Worm (Caenorhabditis elegans) whole organism, midembryonic: ENCODE data around the gene snr-4.

Experiments used
- T22C8.4 ChIP-seq: fragments of 200-800 bp; sonication (Bioruptor generic); IDR thresholded peaks from 2 replicates; pipeline ENCODE4 v1.3.6; 2022; ENCODE audit warnings: missing genetic modification characterization, missing compliant biosample characterization
- cog-1 ChIP-seq: sonication (generic microtip); optimal IDR thresholded peaks from 2 replicates; lab custom pipeline; 2016; ENCODE audit warnings: missing genetic modification characterization, missing compliant biosample characterization
- flt-1 ChIP-seq: fragments of 200-800 bp; sonication (Bioruptor generic); IDR thresholded peaks from 2 replicates; pipeline ENCODE4 v1.3.6; 2022; ENCODE audit warnings: missing genetic modification characterization, missing compliant biosample characterization
- klf-2 ChIP-seq: fragments of 200-800 bp; sonication (Bioruptor generic); conservative IDR thresholded peaks from 2 replicates; pipeline ENCODE4 v1.3.6; 2022; ENCODE audit warnings: missing genetic modification reagents, missing genetic modification characterization, missing compliant biosample characterization
- med-1 ChIP-seq: sonication (generic microtip); optimal IDR thresholded peaks from 2 replicates; lab custom pipeline; 2017; ENCODE audit warnings: missing genetic modification characterization, mild to moderate bottlenecking, missing compliant biosample characterization, antibody characterized with exemption, missing genetic modification reagents; ENCODE audit not compliant: insufficient read depth
- ref-1 ChIP-seq: fragments of 200-800 bp; sonication (Bioruptor generic); conservative IDR thresholded peaks from 2 replicates; pipeline ENCODE4 v1.3.6; 2022; ENCODE audit warnings: missing genetic modification reagents, missing genetic modification characterization, missing compliant biosample characterization
- tab-1 ChIP-seq: fragments of 200-800 bp; sonication (Bioruptor generic); IDR thresholded peaks from 2 replicates; pipeline ENCODE4 v1.3.6; 2022; ENCODE audit warnings: missing genetic modification characterization, missing compliant biosample characterization
- ztf-23 ChIP-seq: fragments of 200-800 bp; sonication (Bioruptor generic); IDR thresholded peaks from 2 replicates; pipeline ENCODE4 v1.3.6; 2022; ENCODE audit warnings: missing genetic modification reagents, missing genetic modification characterization, missing compliant biosample characterization
- ztf-29 ChIP-seq: fragments of 200-800 bp; sonication (Bioruptor generic); IDR thresholded peaks from 2 replicates; pipeline ENCODE4 v1.3.6; 2022; ENCODE audit warnings: missing genetic modification reagents, missing genetic modification characterization, missing compliant biosample characterization

Gene snr-4

DNA sequence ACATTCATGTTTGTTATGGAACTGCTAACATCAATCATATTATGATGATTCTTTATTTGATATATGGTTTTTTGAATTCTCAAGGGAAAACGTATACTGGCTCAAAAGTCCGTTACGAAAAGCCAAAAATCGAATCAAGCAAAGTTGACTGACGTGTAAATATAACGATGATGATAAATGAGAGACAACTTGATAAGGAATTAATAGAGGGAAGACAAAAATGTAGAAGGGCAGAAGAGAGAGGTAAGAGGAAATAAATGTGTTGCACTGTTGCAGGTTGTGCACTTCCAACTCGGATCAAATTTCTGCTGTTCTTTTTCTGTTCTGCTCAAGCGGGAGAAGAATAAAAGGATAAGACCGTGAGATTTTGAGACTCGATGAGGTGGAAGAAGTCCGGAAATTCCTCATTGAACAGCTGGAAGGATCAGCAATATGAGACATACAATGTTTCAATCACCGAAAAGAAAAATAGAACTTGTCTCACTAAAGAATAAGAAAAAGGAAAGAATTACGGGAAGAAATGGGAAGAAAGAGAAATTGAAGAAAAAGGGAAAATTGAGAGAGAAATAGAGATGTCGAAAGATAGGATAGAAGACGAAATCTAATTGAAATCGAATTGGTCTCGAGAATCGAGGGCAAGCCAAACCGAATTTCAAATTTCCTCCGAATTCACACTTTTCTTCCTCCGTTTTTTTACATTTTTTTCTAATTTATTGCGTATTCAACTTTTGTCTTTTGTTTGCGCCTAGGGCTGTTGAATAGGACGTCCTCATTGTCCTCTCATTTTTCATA, 6.8 kb upstream of the snr-4 start:
- TF ChIP-seq klf-2 (GFP tag; lab: Robert Waterston, UW) (no peak), cog-1 (tag; lab: Kevin White, UChicago) (no peak), ref-1 (GFP tag; lab: Robert Waterston, UW) (no peak), flt-1 (GFP tag; lab: Robert Waterston, UW) (no peak), T22C8.4 (GFP tag; lab: Robert Waterston, UW) (no peak), med-1 (GFP tag; lab: Kevin White, UChicago) (no peak), ztf-29 (GFP tag; lab: Robert Waterston, UW) (no peak), ztf-23 (GFP tag; lab: Robert Waterston, UW) (no peak), tab-1 (GFP tag; lab: Robert Waterston, UW) (no peak)

DNA sequence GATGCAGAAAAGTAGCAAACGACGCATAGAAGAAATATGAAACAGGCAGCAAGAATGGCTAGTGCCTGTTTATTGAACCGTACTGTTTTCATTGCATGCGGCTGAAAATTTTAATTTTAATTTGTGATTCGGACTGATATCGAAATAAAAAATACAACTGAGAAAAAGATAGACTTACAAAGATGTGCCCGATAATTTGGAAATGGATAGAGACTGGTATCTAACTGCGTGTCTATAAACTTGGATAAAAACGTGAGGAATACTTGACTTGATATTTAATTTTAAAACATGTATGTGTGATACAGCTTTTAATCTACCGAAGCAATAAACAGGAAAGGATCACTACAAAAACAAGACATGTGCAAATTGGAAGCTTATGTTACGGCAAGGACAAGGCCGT, 5.9 kb upstream of the snr-4 start, which contains the start of gene mans-2:
TSS of gene mans-2 (minus strand) at position 101 of the 400 bp plus-strand sequence.
- TF ChIP-seq ztf-29 (GFP tag; lab: Robert Waterston, UW) (no peak), flt-1 (GFP tag; lab: Robert Waterston, UW) (no peak), cog-1 (tag; lab: Kevin White, UChicago) (no peak), tab-1 (GFP tag; lab: Robert Waterston, UW) (no peak), ref-1 (GFP tag; lab: Robert Waterston, UW) (no peak), ztf-23 (GFP tag; lab: Robert Waterston, UW) (no peak), med-1 (GFP tag; lab: Kevin White, UChicago) (no peak), T22C8.4 (GFP tag; lab: Robert Waterston, UW) (no peak), klf-2 (GFP tag; lab: Robert Waterston, UW) (no peak)

DNA sequence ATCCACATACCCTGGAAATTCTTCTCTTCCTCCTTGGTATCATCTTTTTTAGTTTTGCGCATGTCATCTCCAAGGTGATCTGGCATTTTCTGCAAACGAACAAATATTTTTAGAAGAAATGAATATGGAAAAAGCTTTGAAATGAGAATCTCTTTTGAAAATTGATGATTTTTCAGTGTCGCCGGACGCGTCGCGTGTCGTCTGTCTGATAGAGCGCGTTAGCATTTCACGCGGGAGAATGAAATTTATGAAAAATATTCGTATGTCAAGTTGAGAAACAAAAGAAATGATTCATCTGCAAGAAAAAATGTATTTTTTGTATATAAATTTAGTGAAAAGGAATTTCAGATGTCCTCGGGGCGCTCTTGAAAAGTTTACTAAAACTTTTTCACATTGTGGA, 2.8 kb upstream of the snr-4 start, which contains the start of gene rpt-1:
TSS of gene rpt-1 (minus strand) at position 89 of the 400 bp plus-strand sequence.
- TF ChIP-seq klf-2 (GFP tag; lab: Robert Waterston, UW) (no peak), tab-1 (GFP tag; lab: Robert Waterston, UW) (no peak), flt-1 (GFP tag; lab: Robert Waterston, UW) (0 out of 2 replicates have a peak, but pooled peaks have one; percentile 26), ztf-23 (GFP tag; lab: Robert Waterston, UW) (no peak), ref-1 (GFP tag; lab: Robert Waterston, UW) (no peak), T22C8.4 (GFP tag; lab: Robert Waterston, UW) (no peak)

DNA sequence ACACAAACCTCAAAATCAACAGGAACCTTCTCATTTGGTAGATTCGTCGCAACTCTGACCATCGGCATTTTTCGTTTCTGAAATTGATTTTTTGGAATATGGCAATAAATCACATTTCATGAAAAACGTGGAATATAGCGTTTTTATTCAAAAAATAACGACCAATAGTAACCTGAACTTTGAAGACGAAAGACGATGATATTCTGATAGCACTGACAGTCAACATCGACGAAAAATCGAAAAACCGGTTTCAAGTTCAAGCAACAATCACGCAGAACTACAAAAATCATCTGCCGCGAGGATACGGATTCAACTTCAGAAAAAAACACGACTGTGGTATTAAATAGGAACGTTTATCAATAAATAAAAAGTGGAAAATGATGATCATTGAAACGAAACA, 1.3 kb downstream of the snr-4 start, which contains the start of gene mif-2:
TSS of gene mif-2 (minus strand) at position 281 of the 400 bp plus-strand sequence.
- TF ChIP-seq ztf-23 (GFP tag; lab: Robert Waterston, UW) = no peak
- no peak for TF ChIP-seq ref-1 (GFP tag; lab: Robert Waterston, UW)
- no peak for TF ChIP-seq flt-1 (GFP tag; lab: Robert Waterston, UW)
- no peak for TF ChIP-seq med-1 (GFP tag; lab: Kevin White, UChicago)
- TF ChIP-seq tab-1 (GFP tag; lab: Robert Waterston, UW) = no peak
- no peak for TF ChIP-seq ztf-29 (GFP tag; lab: Robert Waterston, UW)
- TF ChIP-seq cog-1 (tag; lab: Kevin White, UChicago) = no peak
- no peak for TF ChIP-seq T22C8.4 (GFP tag; lab: Robert Waterston, UW)

DNA sequence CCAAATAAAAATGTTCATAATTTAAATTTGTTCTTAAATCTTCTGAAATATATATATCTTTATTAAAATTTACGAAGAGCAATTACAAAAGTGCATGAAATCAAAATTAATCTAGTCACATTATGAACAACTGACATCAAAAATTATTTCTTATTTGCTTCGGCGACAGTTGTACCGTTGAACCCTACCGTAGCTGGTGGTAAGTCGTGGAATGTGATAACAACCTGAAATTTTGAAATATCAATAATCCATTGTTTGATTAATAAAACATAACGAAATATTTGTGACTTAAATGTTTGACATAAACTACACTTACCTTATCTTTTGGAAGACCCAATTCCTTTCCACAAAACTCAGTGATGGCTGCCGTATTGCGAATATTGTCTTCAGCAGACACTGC, 2.8 kb downstream of the snr-4 start:
- TF ChIP-seq tab-1 (GFP tag; lab: Robert Waterston, UW) (no peak), cog-1 (tag; lab: Kevin White, UChicago) (no peak), klf-2 (GFP tag; lab: Robert Waterston, UW) (no peak), ztf-29 (GFP tag; lab: Robert Waterston, UW) (no peak), flt-1 (GFP tag; lab: Robert Waterston, UW) (no peak), T22C8.4 (GFP tag; lab: Robert Waterston, UW) (no peak), ztf-23 (GFP tag; lab: Robert Waterston, UW) (no peak), ref-1 (GFP tag; lab: Robert Waterston, UW) (no peak), med-1 (GFP tag; lab: Kevin White, UChicago) (no peak)

DNA sequence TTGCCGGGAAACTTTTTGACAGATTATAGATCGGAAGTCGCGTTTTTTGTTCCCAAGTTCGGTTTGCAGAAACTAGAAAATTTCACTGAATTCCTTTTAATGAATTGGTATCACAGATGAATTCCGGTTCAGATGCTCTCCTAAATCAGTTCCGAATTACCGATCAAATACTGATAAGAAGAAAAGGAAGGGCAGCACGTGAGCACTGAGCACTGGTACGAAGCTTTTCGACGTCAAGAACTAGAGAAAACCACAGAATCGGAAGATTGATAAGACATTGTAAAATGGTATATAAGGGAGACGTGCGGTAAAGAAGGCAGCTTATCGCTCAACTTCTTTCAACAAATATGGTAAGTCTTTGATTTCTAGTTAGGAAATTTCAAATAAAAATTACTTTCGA, 4.3 kb downstream of the snr-4 start, which contains the start of gene cpr-1:
TSS of gene cpr-1 (plus strand) at position 319 of the 400 bp plus-strand sequence.
- TF ChIP-seq flt-1 (GFP tag; lab: Robert Waterston, UW) (no peak), ref-1 (GFP tag; lab: Robert Waterston, UW) (no peak), ztf-23 (GFP tag; lab: Robert Waterston, UW) (no peak), T22C8.4 (GFP tag; lab: Robert Waterston, UW) (no peak), med-1 (GFP tag; lab: Kevin White, UChicago) (no peak), tab-1 (GFP tag; lab: Robert Waterston, UW) (no peak), klf-2 (GFP tag; lab: Robert Waterston, UW) (no peak), ztf-29 (GFP tag; lab: Robert Waterston, UW) (no peak), cog-1 (tag; lab: Kevin White, UChicago) (no peak)

DNA sequence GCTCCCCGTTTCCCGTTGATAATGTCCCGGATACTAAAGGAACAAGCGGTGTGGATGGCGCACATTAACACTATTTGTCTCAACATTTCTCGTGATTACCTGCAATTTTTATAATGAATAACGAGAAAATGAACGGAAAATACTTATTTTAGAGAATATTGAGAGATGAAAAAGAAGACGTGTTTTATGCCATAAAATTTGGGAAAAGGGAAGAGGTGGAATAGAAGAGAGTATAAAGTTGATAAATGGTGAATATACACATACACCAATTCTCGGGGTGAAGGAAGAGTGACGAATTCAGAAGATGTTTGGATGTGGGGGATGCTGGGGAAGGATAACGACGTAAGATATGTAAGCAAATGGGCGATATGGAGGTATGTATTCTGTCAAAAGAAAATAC, 14.8 kb downstream of the snr-4 start, which contains the start of gene F58H1.7:
TSS of gene F58H1.7 (minus strand) at position 101 of the 400 bp plus-strand sequence.
- TF ChIP-seq ztf-23 (GFP tag; lab: Robert Waterston, UW) = no peak
- TF ChIP-seq flt-1 (GFP tag; lab: Robert Waterston, UW) = no peak
- TF ChIP-seq med-1 (GFP tag; lab: Kevin White, UChicago) = no peak
- TF ChIP-seq T22C8.4 (GFP tag; lab: Robert Waterston, UW) = no peak
- no peak for TF ChIP-seq cog-1 (tag; lab: Kevin White, UChicago)
- TF ChIP-seq klf-2 (GFP tag; lab: Robert Waterston, UW) = no peak
- no peak for TF ChIP-seq ztf-29 (GFP tag; lab: Robert Waterston, UW)
- TF ChIP-seq ref-1 (GFP tag; lab: Robert Waterston, UW) = no peak
- TF ChIP-seq tab-1 (GFP tag; lab: Robert Waterston, UW) = no peak

DNA sequence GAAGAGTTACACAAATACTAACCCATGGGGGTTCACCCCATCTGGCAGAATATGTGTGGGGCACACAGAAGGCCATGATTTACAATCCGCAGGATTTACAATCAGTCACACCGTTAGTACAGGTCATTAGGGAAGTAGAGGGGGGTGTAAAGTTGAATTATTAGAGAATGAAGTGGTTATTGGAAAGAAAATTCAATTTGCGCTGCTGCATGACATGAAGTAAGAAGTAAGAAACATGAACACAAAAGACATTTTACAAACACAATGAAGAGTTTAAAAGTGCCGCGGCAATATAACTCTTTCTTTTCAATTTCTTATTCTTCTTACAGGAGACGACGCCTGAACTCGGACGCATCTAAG, 18.7 kb downstream of the snr-4 start:
- TF ChIP-seq T22C8.4 (GFP tag; lab: Robert Waterston, UW) = no peak
- no peak for TF ChIP-seq flt-1 (GFP tag; lab: Robert Waterston, UW)
- no peak for TF ChIP-seq cog-1 (tag; lab: Kevin White, UChicago)
- TF ChIP-seq ref-1 (GFP tag; lab: Robert Waterston, UW) = no peak
- TF ChIP-seq klf-2 (GFP tag; lab: Robert Waterston, UW) = no peak
- no peak for TF ChIP-seq tab-1 (GFP tag; lab: Robert Waterston, UW)
- TF ChIP-seq ztf-23 (GFP tag; lab: Robert Waterston, UW) = no peak
- TF ChIP-seq med-1 (GFP tag; lab: Kevin White, UChicago) = no peak
- no peak for TF ChIP-seq ztf-29 (GFP tag; lab: Robert Waterston, UW)
